Worm (Caenorhabditis elegans) whole organism, midembryonic: ENCODE measurements around the gene ckc-1.

Experiments
- ref-1 ChIP-seq: fragments of 200-800 bp; sonication (Bioruptor generic); conservative IDR thresholded peaks from 2 replicates; pipeline ENCODE4 v1.3.6; 2022; ENCODE audit warnings: missing genetic modification reagents, missing genetic modification characterization, missing compliant biosample characterization
- tab-1 ChIP-seq: fragments of 200-800 bp; sonication (Bioruptor generic); IDR thresholded peaks from 2 replicates; pipeline ENCODE4 v1.3.6; 2022; ENCODE audit warnings: missing genetic modification characterization, missing compliant biosample characterization
- ztf-23 ChIP-seq: fragments of 200-800 bp; sonication (Bioruptor generic); IDR thresholded peaks from 2 replicates; pipeline ENCODE4 v1.3.6; 2022; ENCODE audit warnings: missing genetic modification reagents, missing genetic modification characterization, missing compliant biosample characterization

DNA sequence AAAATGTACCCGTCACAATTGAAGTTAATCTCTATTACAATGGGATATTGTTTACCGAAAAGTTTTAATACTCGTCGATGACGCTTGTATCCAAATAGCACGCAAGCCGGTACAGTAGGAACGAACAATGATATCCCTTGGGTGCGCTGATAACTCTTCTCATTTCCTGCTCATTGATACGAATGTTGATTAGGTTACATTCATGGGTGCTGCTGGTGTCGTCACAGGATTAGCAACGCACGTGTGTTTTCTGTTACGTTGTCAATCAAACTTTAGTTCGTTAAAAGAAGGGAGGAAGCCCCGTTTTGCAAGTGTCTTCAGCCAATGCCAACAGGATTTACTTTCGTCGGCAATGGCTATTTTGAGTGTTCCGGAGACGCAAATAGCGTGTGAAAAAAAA is 7.0 kb downstream of the ckc-1 start:
- TF ChIP-seq ztf-23 (GFP tag; lab: Robert Waterston, UW) (no peak), ref-1 (no peak), tab-1 (GFP tag; lab: Robert Waterston, UW) (no peak)
